Fruit fly (Drosophila melanogaster) whole organism, wandering third instar larva: Measurements from ENCODE around the gene hry.
A peak's percentile ranks its signal among the peaks of the same experiment; 100 is the strongest.

Experiments used
- Dfd ChIP-seq: fragments of >200 bp; optimal IDR thresholded peaks from 2 replicates; lab custom pipeline; 2017; ENCODE audit warnings: missing biosample characterization, missing genetic modification characterization
- Hnf4 ChIP-seq: fragments of 200-800 bp; sonication (Bioruptor generic); optimal IDR thresholded peaks from 2 replicates; lab custom pipeline; 2016; ENCODE audit warnings: missing biosample characterization, mild to moderate bottlenecking, missing genetic modification characterization
- Sp1 ChIP-seq: fragments of 200-800 bp; sonication (Bioruptor generic); optimal IDR thresholded peaks from 3 replicates; lab custom pipeline; 2019; ENCODE audit warnings: missing biosample characterization, mild to moderate bottlenecking, missing genetic modification characterization, moderate library complexity
- fru ChIP-seq: fragments of 200-800 bp; sonication (Bioruptor generic); optimal IDR thresholded peaks from 3 replicates; lab custom pipeline; 2016; ENCODE audit warnings: missing biosample characterization, mild to moderate bottlenecking, missing genetic modification characterization
- h ChIP-seq: fragments of 200-800 bp; sonication (Bioruptor generic); optimal IDR thresholded peaks from 3 replicates; lab custom pipeline; 2016; ENCODE audit warnings: missing biosample characterization, mild to moderate bottlenecking, missing genetic modification characterization
- psq ChIP-seq: fragments of 200-800 bp; sonication (Bioruptor generic); optimal IDR thresholded peaks from 3 replicates; lab custom pipeline; 2017; ENCODE audit warnings: missing biosample characterization, mild to moderate bottlenecking, missing genetic modification characterization, moderate library complexity

DNA sequence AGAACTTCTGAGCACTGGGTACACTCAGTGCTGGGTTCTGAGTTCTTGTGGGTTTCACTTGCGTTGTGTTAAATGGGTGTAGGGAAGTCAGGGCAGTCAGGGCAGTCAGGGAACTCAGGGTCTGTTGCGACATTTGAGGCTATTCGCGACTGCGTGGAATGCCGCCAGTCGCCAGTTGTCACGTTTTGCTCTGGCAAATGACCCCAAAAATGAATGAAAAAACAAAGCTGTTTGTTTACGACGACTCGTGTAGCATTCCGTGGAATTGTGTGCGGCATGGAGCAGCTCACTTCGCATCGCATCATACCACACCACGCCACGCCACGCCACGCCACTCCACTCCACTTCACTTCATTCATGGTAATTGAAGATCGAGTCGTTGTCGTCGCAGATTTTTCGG is 5.7 kb downstream of the hry start:
- TF ChIP-seq h (GFP tag; lab: Kevin White, UChicago) (peak; percentile 55), Hnf4 (GFP tag; lab: Kevin White, UChicago) (no peak), fru (GFP tag; lab: Kevin White, UChicago) (no peak), psq (GFP tag; lab: Kevin White, UChicago) (no peak), Sp1 (GFP tag; lab: Kevin White, UChicago) (no peak), Dfd (no peak)
